Worm (Caenorhabditis elegans) whole organism, L4 larva: ENCODE data around the gene mmcm-1.

Experiments
- D1046.2 ChIP-seq: fragments of 200-800 bp; sonication (Bioruptor generic); IDR thresholded peaks from 2 replicates; pipeline ENCODE4 v1.3.6; 2022; ENCODE audit warnings: missing genetic modification characterization, missing compliant biosample characterization
- F26F4.8 ChIP-seq: fragments of 200-800 bp; sonication (Bioruptor generic); conservative IDR thresholded peaks from 2 replicates; pipeline ENCODE4 v1.3.6; 2022; ENCODE audit warnings: missing genetic modification characterization, missing compliant biosample characterization
- F37D6.2 ChIP-seq: sonication (generic microtip); optimal IDR thresholded peaks from 2 replicates; lab custom pipeline; 2016; ENCODE audit warnings: mild to moderate bottlenecking, missing genetic modification characterization, missing compliant biosample characterization
- R02D3.7 ChIP-seq: fragments of 150-350 bp; sonication (generic microtip); optimal IDR thresholded peaks from 3 replicates; lab custom pipeline; 2014; ENCODE audit warnings: missing biosample characterization, missing genetic modification characterization
- Y75B8A.6 ChIP-seq: fragments of 200-800 bp; sonication (Bioruptor generic); IDR thresholded peaks from 2 replicates; pipeline ENCODE4 v1.3.6; 2022; ENCODE audit warnings: missing genetic modification reagents, missing genetic modification characterization, missing compliant biosample characterization
- ZK337.2 ChIP-seq: fragments of 200-800 bp; sonication (Bioruptor generic); IDR thresholded peaks from 2 replicates; pipeline ENCODE4 v1.3.6; 2022; ENCODE audit warnings: missing genetic modification reagents, missing genetic modification characterization, missing compliant biosample characterization
- ama-1 ChIP-seq: fragments of 150-350 bp; optimal IDR thresholded peaks from 2 replicates; lab custom pipeline; 2014; ENCODE audit warnings: inconsistent platforms, mixed read lengths
- attf-4 ChIP-seq: sonication (generic microtip); optimal IDR thresholded peaks from 3 replicates; lab custom pipeline; 2017; ENCODE audit warnings: missing biosample characterization, missing genetic modification characterization
- ceh-44 ChIP-seq: fragments of 200-800 bp; sonication (Bioruptor generic); IDR thresholded peaks from 2 replicates; pipeline ENCODE4 v1.3.6; 2022; ENCODE audit warnings: missing genetic modification reagents, missing genetic modification characterization, missing compliant biosample characterization
- ceh-62 ChIP-seq: sonication (generic microtip); optimal IDR thresholded peaks from 2 replicates; lab custom pipeline; 2017; ENCODE audit warnings: missing biosample characterization, missing genetic modification characterization
- ceh-82 ChIP-seq: sonication (generic microtip); optimal IDR thresholded peaks from 2 replicates; lab custom pipeline; 2017; ENCODE audit warnings: missing biosample characterization, missing genetic modification characterization
- ces-1 ChIP-seq: fragments of 150-350 bp; sonication (generic microtip); optimal IDR thresholded peaks from 4 replicates; lab custom pipeline; 2014; ENCODE audit warnings: missing biosample characterization, missing genetic modification reagents, missing genetic modification characterization
- daf-16 ChIP-seq, 3 experiments: sonication (generic microtip); optimal IDR thresholded peaks; 2 replicates each; lab custom pipeline; 2016 to 2017; ENCODE audit warnings: missing genetic modification characterization in 3 of 3, missing genetic modification reagents in 3 of 3, mild to moderate bottlenecking in 2 of 3, missing compliant biosample characterization in 2 of 3, missing biosample characterization in 1 of 3, moderate library complexity in 1 of 3
- daf-19 ChIP-seq: fragments of 200-800 bp; sonication (Bioruptor generic); conservative IDR thresholded peaks from 2 replicates; pipeline ENCODE4 v1.3.6; 2022; ENCODE audit warnings: missing genetic modification characterization, missing compliant biosample characterization
- dmd-6 ChIP-seq: fragments of 200-800 bp; sonication (Bioruptor generic); IDR thresholded peaks from 2 replicates; pipeline ENCODE4 v1.3.6; 2022; ENCODE audit warnings: missing genetic modification reagents, missing genetic modification characterization, missing compliant biosample characterization
- dmd-8 ChIP-seq: fragments of 200-800 bp; sonication (Bioruptor generic); IDR thresholded peaks from 2 replicates; pipeline ENCODE4 v1.3.6; 2022; ENCODE audit warnings: missing genetic modification characterization, missing compliant biosample characterization
- duxl-1 ChIP-seq: sonication (generic microtip); optimal IDR thresholded peaks from 2 replicates; lab custom pipeline; 2016; ENCODE audit warnings: mild to moderate bottlenecking, missing genetic modification characterization, moderate library complexity, missing compliant biosample characterization; ENCODE audit not compliant: poor library complexity
- dve-1 ChIP-seq: sonication (generic microtip); optimal IDR thresholded peaks from 2 replicates; lab custom pipeline; 2017; ENCODE audit warnings: antibody characterized with exemption, mild to moderate bottlenecking, missing genetic modification characterization, missing compliant biosample characterization; ENCODE audit not compliant: insufficient read depth
- egl-27 ChIP-seq: sonication (generic microtip); optimal IDR thresholded peaks from 3 replicates; lab custom pipeline; 2017; ENCODE audit warnings: missing biosample characterization, missing genetic modification reagents, missing genetic modification characterization
- fos-1 ChIP-seq: fragments of 150-350 bp; optimal IDR thresholded peaks from 2 replicates; lab custom pipeline; 2014; ENCODE audit warnings: missing biosample characterization, missing genetic modification characterization
- gei-8 ChIP-seq: fragments of 200-800 bp; sonication (Bioruptor generic); optimal IDR thresholded peaks from 2 replicates; lab custom pipeline; 2018; ENCODE audit warnings: mild to moderate bottlenecking, missing genetic modification characterization, missing compliant biosample characterization
- hif-1 ChIP-seq, 2 experiments: sonication (generic microtip); optimal IDR thresholded peaks; 2 replicates each; lab custom pipeline; 2016 to 2017; ENCODE audit warnings: missing compliant biosample characterization in 2 of 2, missing genetic modification characterization in 2 of 2, missing genetic modification reagents in 2 of 2, missing genotype in 2 of 2, mild to moderate bottlenecking in 1 of 2
- hlh-11 ChIP-seq: fragments of 200-800 bp; sonication (Bioruptor generic); optimal IDR thresholded peaks from 2 replicates; lab custom pipeline; 2018; ENCODE audit warnings: mild to moderate bottlenecking, missing genetic modification characterization, missing compliant biosample characterization
- hmg-1.1 ChIP-seq: fragments of 200-800 bp; sonication (Bioruptor generic); IDR thresholded peaks from 2 replicates; pipeline ENCODE4 v1.3.6; 2022; ENCODE audit warnings: missing genetic modification reagents, missing genetic modification characterization, missing compliant biosample characterization
- lim-7 ChIP-seq: fragments of 200-800 bp; sonication (Bioruptor generic); IDR thresholded peaks from 2 replicates; pipeline ENCODE4 v1.3.6; 2022; ENCODE audit warnings: missing genetic modification characterization, missing compliant biosample characterization
- lin-13 ChIP-seq: fragments of 150-350 bp; optimal IDR thresholded peaks from 2 replicates; lab custom pipeline; 2014; ENCODE audit warnings: missing biosample characterization, missing genetic modification reagents, missing genetic modification characterization
- lin-15B ChIP-seq: fragments of 150-350 bp; sonication (generic microtip); optimal IDR thresholded peaks from 3 replicates; lab custom pipeline; 2014; ENCODE audit warnings: missing biosample characterization, missing genetic modification characterization
- lin-29 ChIP-seq: fragments of 200-800 bp; sonication (Bioruptor generic); IDR thresholded peaks from 2 replicates; pipeline ENCODE4 v1.3.6; 2022; ENCODE audit warnings: missing genetic modification reagents, missing genetic modification characterization, missing compliant biosample characterization
- lin-39 ChIP-seq: fragments of 150-350 bp; optimal IDR thresholded peaks from 2 replicates; lab custom pipeline; 2014; ENCODE audit warnings: missing biosample characterization, missing genetic modification reagents, missing genetic modification characterization
- madf-5 ChIP-seq, 2 experiments: fragments of 200-800 bp; sonication (Bioruptor generic); IDR thresholded peaks; 2 replicates each; pipeline ENCODE4 v1.3.6; 2022; ENCODE audit warnings: missing compliant biosample characterization in 2 of 2, missing genetic modification characterization in 2 of 2
- madf-9 ChIP-seq: fragments of 200-800 bp; sonication (Bioruptor generic); conservative IDR thresholded peaks from 2 replicates; pipeline ENCODE4 v1.3.6; 2022; ENCODE audit warnings: missing genetic modification reagents, missing genetic modification characterization, missing compliant biosample characterization
- mdl-1 ChIP-seq, 2 experiments: fragments of 150-350 bp in 1 of 2; sonication (generic microtip) in 1 of 2; optimal IDR thresholded peaks; 2 replicates each; lab custom pipeline; 2014 to 2017; ENCODE audit warnings: missing biosample characterization in 2 of 2, missing genetic modification characterization in 2 of 2
- mep-1 ChIP-seq: fragments of 150-350 bp; sonication (generic microtip); optimal IDR thresholded peaks from 3 replicates; lab custom pipeline; 2014; ENCODE audit warnings: missing biosample characterization, missing genetic modification characterization
- mes-2 ChIP-seq: sonication (generic microtip); optimal IDR thresholded peaks from 2 replicates; lab custom pipeline; 2016; ENCODE audit warnings: missing genotype, mild to moderate bottlenecking, missing genetic modification characterization, missing compliant biosample characterization; ENCODE audit not compliant: poor library complexity, severe bottlenecking
- mxl-3 ChIP-seq: fragments of 200-800 bp; sonication (Bioruptor generic); optimal IDR thresholded peaks from 2 replicates; lab custom pipeline; 2018; ENCODE audit warnings: mild to moderate bottlenecking, missing genetic modification characterization, missing compliant biosample characterization
- nhr-111 ChIP-seq: fragments of 200-800 bp; sonication (Bioruptor generic); optimal IDR thresholded peaks from 2 replicates; lab custom pipeline; 2018; ENCODE audit warnings: mild to moderate bottlenecking, missing genetic modification characterization, missing compliant biosample characterization
- nhr-25 ChIP-seq: sonication (generic microtip); optimal IDR thresholded peaks from 2 replicates; lab custom pipeline; 2017; ENCODE audit warnings: missing genetic modification characterization, mild to moderate bottlenecking, missing compliant biosample characterization, antibody characterized with exemption, moderate library complexity, borderline replicate concordance; ENCODE audit not compliant: insufficient read depth
- nhr-42 ChIP-seq: fragments of 200-800 bp; sonication (Bioruptor generic); IDR thresholded peaks from 2 replicates; pipeline ENCODE4 v1.3.6; 2022; ENCODE audit warnings: missing genetic modification characterization, missing compliant biosample characterization
- pha-4 ChIP-seq, 2 experiments: fragments of 150-350 bp in 1 of 2; fragments of 200-800 bp in 1 of 2; sonication (Bioruptor generic) in 1 of 2; IDR thresholded peaks in 1 of 2; optimal IDR thresholded peaks in 1 of 2; 2 replicates each; pipeline versions ENCODE4 v1.3.6 to Lab custom; 2014 to 2022; ENCODE audit warnings: missing genetic modification characterization in 2 of 2, missing genetic modification reagents in 2 of 2, missing biosample characterization in 1 of 2, missing compliant biosample characterization in 1 of 2
- rbr-2 ChIP-seq: sonication (generic microtip); optimal IDR thresholded peaks from 2 replicates; lab custom pipeline; 2016; ENCODE audit warnings: missing genotype, missing genetic modification characterization, missing compliant biosample characterization
- saeg-2 ChIP-seq: fragments of 200-800 bp; sonication (Bioruptor generic); IDR thresholded peaks from 2 replicates; pipeline ENCODE4 v1.3.6; 2022; ENCODE audit warnings: missing genetic modification reagents, missing genetic modification characterization, missing compliant biosample characterization
- set-16 ChIP-seq: fragments of 200-800 bp; sonication (Bioruptor generic); IDR thresholded peaks from 2 replicates; pipeline ENCODE4 v1.3.6; 2022; ENCODE audit warnings: missing genetic modification reagents, missing genetic modification characterization, missing compliant biosample characterization
- snpc-1.2 ChIP-seq: fragments of 200-800 bp; sonication (Bioruptor generic); IDR thresholded peaks from 2 replicates; pipeline ENCODE4 v1.3.6; 2022; ENCODE audit warnings: missing genetic modification reagents, missing genetic modification characterization, missing compliant biosample characterization
- vab-7 ChIP-seq: fragments of 200-800 bp; sonication (Bioruptor generic); IDR thresholded peaks from 2 replicates; pipeline ENCODE4 v1.3.6; 2022; ENCODE audit warnings: missing genetic modification reagents, missing genetic modification characterization, missing compliant biosample characterization
- zag-1 ChIP-seq: fragments of 150-350 bp; optimal IDR thresholded peaks from 2 replicates; lab custom pipeline; 2014; ENCODE audit warnings: missing biosample characterization, missing genetic modification characterization
- zfp-3 ChIP-seq: fragments of 200-800 bp; sonication (Bioruptor generic); conservative IDR thresholded peaks from 2 replicates; pipeline ENCODE4 v1.3.6; 2022; ENCODE audit warnings: missing genetic modification reagents, missing genetic modification characterization, missing compliant biosample characterization
- zip-11 ChIP-seq: fragments of 200-800 bp; sonication (Bioruptor generic); IDR thresholded peaks from 2 replicates; pipeline ENCODE4 v1.3.6; 2022; ENCODE audit warnings: missing genetic modification characterization, missing compliant biosample characterization
- ztf-11 ChIP-seq: fragments of 150-350 bp; optimal IDR thresholded peaks from 2 replicates; lab custom pipeline; 2014; ENCODE audit warnings: missing biosample characterization, missing genetic modification characterization

The mmcm-1 gene

DNA sequence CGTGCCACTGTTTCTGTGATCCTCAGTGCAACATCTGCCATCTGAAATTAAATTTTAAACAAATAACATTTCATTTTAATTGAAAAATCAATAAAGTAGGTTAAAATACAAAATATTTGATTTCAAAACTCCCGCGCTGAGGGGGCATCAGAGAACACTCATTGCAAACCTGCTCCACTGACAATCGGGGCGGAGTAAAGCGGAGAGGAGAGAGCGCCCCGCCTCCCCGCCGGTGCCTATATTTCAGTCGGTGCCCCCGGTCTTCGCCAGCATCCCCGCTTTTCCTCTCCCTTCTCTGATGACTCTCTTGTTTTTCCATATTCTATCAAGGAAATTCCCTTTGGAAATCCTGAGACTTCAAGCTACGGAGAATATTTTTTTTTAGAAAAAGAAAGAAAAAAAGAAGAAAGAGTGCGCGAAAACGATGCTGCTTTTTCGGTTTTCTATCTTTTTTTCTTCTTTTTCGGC is 44.5 kb downstream of the mmcm-1 start, which contains the start of gene brc-1 (continued):
- TF ChIP-seq attf-4 = no peak
- no peak for TF ChIP-seq nhr-111 (GFP tag; lab: Kevin White, UChicago)
- TF ChIP-seq ztf-11 (tag; lab: Kevin White, UChicago) = no peak
- peak; percentile 35; the same call in 1 of the 2 replicates for TF ChIP-seq zfp-3
- TF ChIP-seq lin-13 (GFP tag; lab: Kevin White, UChicago) = peak; percentile 77
- no peak for TF ChIP-seq ces-1 (GFP tag; lab: Kevin White, UChicago)
- TF ChIP-seq lin-15B (tag; lab: Kevin White, UChicago) = peak; percentile 66
- no peak for TF ChIP-seq zip-11 (GFP tag; lab: Robert Waterston, UW)
- TF ChIP-seq gei-8 = no peak
- 0 out of 2 replicates have a peak, but pooled peaks have one; percentile 8 for TF ChIP-seq saeg-2 (GFP tag; lab: Robert Waterston, UW)
- TF ChIP-seq R02D3.7 (tag; lab: Kevin White, UChicago) = no peak
- 0 out of 2 replicates have a peak, but pooled peaks have one; percentile 28 for TF ChIP-seq ceh-44
- peak; percentile 62 for TF ChIP-seq nhr-25
- no peak for TF ChIP-seq daf-19
- TF ChIP-seq set-16 (GFP tag; lab: Robert Waterston, UW) = peak; percentile 98
- TF ChIP-seq fos-1 = no peak
- peak; percentile 83 for TF ChIP-seq dve-1 (tag; lab: Kevin White, UChicago)
- TF ChIP-seq mes-2 (tag; lab: Kevin White, UChicago) = peak; percentile 87
- peak in 1 of 2 experiments; percentile 41 for TF ChIP-seq daf-16 (GFP tag; optimal IDR thresholded peaks at IDR 0.05; lab: Kevin White, UChicago)
- peak; percentile 50 for TF ChIP-seq daf-16 (tag; optimal IDR thresholded peaks at IDR 0.05; lab: Kevin White, UChicago)
- peak; percentile 56 for TF ChIP-seq duxl-1
- peak; percentile 92 for TF ChIP-seq hlh-11 (tag; lab: Kevin White, UChicago)
- TF ChIP-seq snpc-1.2 (GFP tag; lab: Robert Waterston, UW) = no peak
- peak; percentile 61; the same call in 1 of the 2 replicates for TF ChIP-seq vab-7
- peak; percentile 95 for TF ChIP-seq mep-1
- TF ChIP-seq madf-9 (GFP tag; lab: Robert Waterston, UW) = peak; percentile 63; the same call in 1 of the 2 replicates
- peak; percentile 69 for TF ChIP-seq F37D6.2 (tag; lab: Kevin White, UChicago)
- TF ChIP-seq dmd-6 (GFP tag; lab: Robert Waterston, UW) = peak; percentile 80
- TF ChIP-seq egl-27 = no peak
- TF ChIP-seq dmd-8 (GFP tag; lab: Robert Waterston, UW) = no peak; the same call in 1 of the 2 replicates
- no peak for TF ChIP-seq lin-29 (GFP tag; lab: Robert Waterston, UW)
- peak; percentile 89 for TF ChIP-seq rbr-2
- no peak for TF ChIP-seq madf-5 (GFP tag; IDR thresholded peaks at IDR 0.05; lab: Robert Waterston, UW)
- TF ChIP-seq hmg-1.1 (GFP tag; lab: Robert Waterston, UW) = peak; percentile 85
- TF ChIP-seq D1046.2 (GFP tag; lab: Robert Waterston, UW) = peak; percentile 73; the same call in 1 of the 2 replicates
- TF ChIP-seq ama-1 (lab: Kevin White, UChicago) = peak; percentile 99
- peak; percentile 69 for TF ChIP-seq pha-4 (GFP tag; IDR thresholded peaks at IDR 0.05; lab: Robert Waterston, UW)
- no peak for TF ChIP-seq pha-4 (tag; optimal IDR thresholded peaks at IDR 0.05; lab: Kevin White, UChicago)
- no peak for TF ChIP-seq ceh-62
- no peak for TF ChIP-seq F26F4.8 (GFP tag; lab: Robert Waterston, UW)
- TF ChIP-seq ceh-82 = no peak
- TF ChIP-seq zag-1 (tag; lab: Kevin White, UChicago) = no peak
- TF ChIP-seq hif-1 (tag; optimal IDR thresholded peaks at IDR 0.05; lab: Kevin White, UChicago) = peak; percentile 33 to 90
- peak; percentile 59 for TF ChIP-seq mxl-3 (GFP tag; lab: Kevin White, UChicago)
- peak; percentile 21; the same call in 1 of the 2 replicates for TF ChIP-seq nhr-42 (GFP tag; lab: Robert Waterston, UW)
- no peak for TF ChIP-seq ZK337.2
- TF ChIP-seq Y75B8A.6 = peak; percentile 41; the same call in 1 of the 2 replicates
- TF ChIP-seq mdl-1 (tag; optimal IDR thresholded peaks at IDR 0.05; lab: Kevin White, UChicago) = peak; percentile 51 to 84
- peak; percentile 57; the same call in 1 of the 2 replicates for TF ChIP-seq lim-7
- TF ChIP-seq lin-39 (tag; lab: Kevin White, UChicago) = no peak
